Fruit fly (Drosophila melanogaster) whole organism, embryonic: ENCODE measurements around the gene Fgop2.
A peak's percentile ranks its signal among the peaks of the same experiment; 100 is the strongest.

Experiments
- Blimp-1 ChIP-seq: fragments of 200-800 bp; sonication (Bioruptor generic); optimal IDR thresholded peaks from 3 replicates; lab custom pipeline; 2018; ENCODE audit warnings: missing biosample characterization, missing genetic modification characterization, mild to moderate bottlenecking, moderate library complexity, missing genetic modification reagents
- CG11695 ChIP-seq: fragments of 200-800 bp; sonication (Bioruptor generic); IDR thresholded peaks from 3 replicates; pipeline ENCODE4 v1.3.6; 2022; ENCODE audit warnings: missing biosample characterization, missing genetic modification characterization
- CG11696 ChIP-seq: fragments of 200-800 bp; sonication (Bioruptor generic); IDR thresholded peaks from 2 replicates; pipeline ENCODE4 v1.3.6; 2022; ENCODE audit warnings: missing biosample characterization, missing genetic modification characterization
- CG12769 ChIP-seq: fragments of 200-800 bp; sonication (Bioruptor generic); optimal IDR thresholded peaks from 2 replicates; lab custom pipeline; 2019; ENCODE audit warnings: missing biosample characterization, mild to moderate bottlenecking, missing genetic modification characterization, moderate library complexity
- CG13894 ChIP-seq: fragments of 200-800 bp; sonication (Bioruptor generic); optimal IDR thresholded peaks from 3 replicates; lab custom pipeline; 2018; ENCODE audit warnings: missing biosample characterization, mild to moderate bottlenecking, missing genetic modification characterization, moderate library complexity
- CG2712 ChIP-seq: fragments of 200-800 bp; optimal IDR thresholded peaks from 3 replicates; lab custom pipeline; 2019; ENCODE audit warnings: missing biosample characterization, mild to moderate bottlenecking, missing genetic modification characterization, moderate library complexity
- CG2889 ChIP-seq: fragments of 200-800 bp; sonication (Bioruptor generic); IDR thresholded peaks from 3 replicates; pipeline ENCODE4 v1.3.6; 2022; ENCODE audit warnings: missing biosample characterization, missing genetic modification characterization
- CG30020 ChIP-seq: fragments of 200-800 bp; optimal IDR thresholded peaks from 2 replicates; lab custom pipeline; 2019; ENCODE audit warnings: missing biosample characterization, mild to moderate bottlenecking, missing genetic modification characterization, moderate library complexity
- CG31365 ChIP-seq: fragments of 200-800 bp; sonication (Bioruptor generic); optimal IDR thresholded peaks from 2 replicates; lab custom pipeline; 2018; ENCODE audit warnings: missing biosample characterization, mild to moderate bottlenecking, missing genetic modification characterization
- CG31388 ChIP-seq: fragments of 200-800 bp; sonication (Bioruptor generic); optimal IDR thresholded peaks from 2 replicates; lab custom pipeline; 2016; ENCODE audit warnings: missing biosample characterization, missing genetic modification characterization
- CG33557 ChIP-seq: fragments of 200-800 bp; sonication (Bioruptor generic); optimal IDR thresholded peaks from 2 replicates; lab custom pipeline; 2019; ENCODE audit warnings: missing biosample characterization, mild to moderate bottlenecking, missing genetic modification characterization, moderate library complexity
- CG34422 ChIP-seq: fragments of 200-800 bp; sonication (Bioruptor generic); IDR thresholded peaks from 3 replicates; pipeline ENCODE4 v1.3.6; 2022; ENCODE audit warnings: missing biosample characterization, missing genetic modification characterization
- CG6683 ChIP-seq: fragments of 200-800 bp; sonication (Bioruptor generic); optimal IDR thresholded peaks from 2 replicates; lab custom pipeline; 2017; ENCODE audit warnings: missing biosample characterization, mild to moderate bottlenecking, missing genetic modification characterization, missing genetic modification reagents
- CG7745 ChIP-seq: fragments of 200-800 bp; sonication (Bioruptor generic); optimal IDR thresholded peaks from 2 replicates; lab custom pipeline; 2018; ENCODE audit warnings: missing biosample characterization, mild to moderate bottlenecking, missing genetic modification characterization, moderate library complexity
- CG8388 ChIP-seq: fragments of 200-800 bp; sonication (Bioruptor generic); optimal IDR thresholded peaks from 2 replicates; lab custom pipeline; 2019; ENCODE audit warnings: missing biosample characterization, mild to moderate bottlenecking, missing genetic modification characterization, moderate library complexity
- Dbx ChIP-seq: fragments of 200-800 bp; sonication (Bioruptor generic); IDR thresholded peaks from 3 replicates; pipeline ENCODE4 v1.3.6; 2022; ENCODE audit warnings: missing biosample characterization, missing genetic modification characterization
- Dip2 ChIP-seq: fragments of 200-800 bp; sonication (Bioruptor generic); IDR thresholded peaks from 2 replicates; pipeline ENCODE4 v1.3.6; 2022; ENCODE audit warnings: missing biosample characterization, missing genetic modification characterization
- Dp ChIP-seq: fragments of 200-800 bp; sonication (Bioruptor generic); optimal IDR thresholded peaks from 2 replicates; lab custom pipeline; 2018; ENCODE audit warnings: missing biosample characterization, mild to moderate bottlenecking, missing genetic modification characterization, moderate library complexity
- E2f1 ChIP-seq: fragments of 200-800 bp; sonication (Bioruptor generic); IDR thresholded peaks from 2 replicates; pipeline ENCODE4 v1.3.6; 2022; ENCODE audit warnings: missing biosample characterization, missing genetic modification characterization
- GATAe ChIP-seq: fragments of 200-800 bp; sonication (Bioruptor generic); conservative IDR thresholded peaks from 2 replicates; pipeline ENCODE4 v1.3.6; 2022; ENCODE audit warnings: missing biosample characterization, missing genetic modification characterization
- Gug ChIP-seq: fragments of 200-800 bp; sonication (Bioruptor generic); IDR thresholded peaks from 4 replicates; pipeline ENCODE4 v1.3.6; 2022; ENCODE audit warnings: missing biosample characterization, missing genetic modification characterization
- Hand ChIP-seq: fragments of 200-800 bp; sonication (Bioruptor generic); optimal IDR thresholded peaks from 2 replicates; lab custom pipeline; 2017; ENCODE audit warnings: mild to moderate bottlenecking, missing biosample characterization, missing genetic modification reagents, missing genetic modification characterization
- Hmx ChIP-seq: fragments of 200-800 bp; sonication (Bioruptor generic); optimal IDR thresholded peaks from 2 replicates; lab custom pipeline; 2016; ENCODE audit warnings: missing biosample characterization, missing genetic modification characterization
- Hsf ChIP-seq: fragments of 200-800 bp; sonication (Bioruptor generic); optimal IDR thresholded peaks from 3 replicates; lab custom pipeline; 2016; ENCODE audit warnings: missing biosample characterization, missing genetic modification characterization
- MTF-1 ChIP-seq: fragments of 200-800 bp; sonication (Bioruptor generic); optimal IDR thresholded peaks from 2 replicates; lab custom pipeline; 2018; ENCODE audit warnings: missing biosample characterization, mild to moderate bottlenecking, missing genetic modification characterization, borderline replicate concordance
- NC2α ChIP-seq: fragments of 200-800 bp; sonication (Bioruptor generic); optimal IDR thresholded peaks from 2 replicates; lab custom pipeline; 2016; ENCODE audit warnings: missing biosample characterization, missing genetic modification characterization
- Sin3A ChIP-seq: fragments of >200 bp; optimal IDR thresholded peaks from 2 replicates; lab custom pipeline; 2018
- aop ChIP-seq: fragments of 200-800 bp; sonication (Bioruptor generic); IDR thresholded peaks from 2 replicates; pipeline ENCODE4 v1.3.6; 2022; ENCODE audit warnings: missing biosample characterization, missing genetic modification characterization
- cas ChIP-seq: fragments of 200-800 bp; sonication (Bioruptor generic); IDR thresholded peaks from 2 replicates; pipeline ENCODE4 v1.3.6; 2022; ENCODE audit warnings: missing biosample characterization, missing genetic modification characterization
- caup ChIP-seq: fragments of 200-800 bp; sonication (Bioruptor generic); optimal IDR thresholded peaks from 3 replicates; lab custom pipeline; 2017; ENCODE audit warnings: missing biosample characterization, mild to moderate bottlenecking, missing genetic modification characterization, moderate library complexity; ENCODE audit not compliant: severe bottlenecking
- dm ChIP-seq: fragments of 200-800 bp; sonication (Bioruptor generic); optimal IDR thresholded peaks from 3 replicates; lab custom pipeline; 2016; ENCODE audit warnings: missing biosample characterization, missing genetic modification characterization
- fd3F ChIP-seq: fragments of 200-800 bp; sonication (Bioruptor generic); optimal IDR thresholded peaks from 2 replicates; lab custom pipeline; 2018; ENCODE audit warnings: missing biosample characterization, mild to moderate bottlenecking, missing genetic modification characterization, moderate library complexity
- fu2 ChIP-seq: fragments of 200-800 bp; sonication (Bioruptor generic); optimal IDR thresholded peaks from 2 replicates; lab custom pipeline; 2016; ENCODE audit warnings: missing biosample characterization, missing genetic modification characterization
- gcm2 ChIP-seq: fragments of 200-800 bp; sonication (Bioruptor generic); optimal IDR thresholded peaks from 2 replicates; lab custom pipeline; 2016; ENCODE audit warnings: missing biosample characterization, missing genetic modification characterization
- grn ChIP-seq: fragments of 200-800 bp; sonication (Bioruptor generic); optimal IDR thresholded peaks from 3 replicates; lab custom pipeline; 2017; ENCODE audit warnings: missing biosample characterization, missing genetic modification characterization
- ind ChIP-seq: fragments of 200-800 bp; sonication (Bioruptor generic); optimal IDR thresholded peaks from 3 replicates; lab custom pipeline; 2016; ENCODE audit warnings: missing biosample characterization, missing genetic modification characterization
- jing ChIP-seq: fragments of 200-800 bp; sonication (Bioruptor generic); optimal IDR thresholded peaks from 2 replicates; lab custom pipeline; 2018; ENCODE audit warnings: missing biosample characterization, mild to moderate bottlenecking, missing genetic modification characterization
- nau ChIP-seq: fragments of 200-800 bp; sonication (Bioruptor generic); optimal IDR thresholded peaks from 3 replicates; lab custom pipeline; 2017; ENCODE audit warnings: missing biosample characterization, mild to moderate bottlenecking, missing genetic modification characterization, missing genetic modification reagents
- nerfin-2 ChIP-seq: fragments of 200-800 bp; sonication (Bioruptor generic); IDR thresholded peaks from 2 replicates; pipeline ENCODE4 v1.3.6; 2022; ENCODE audit warnings: missing biosample characterization, missing genetic modification characterization; ENCODE audit not compliant: partially characterized antibody
- odd ChIP-seq: fragments of 200-800 bp; sonication (Bioruptor generic); optimal IDR thresholded peaks from 2 replicates; lab custom pipeline; 2017; ENCODE audit warnings: missing biosample characterization, mild to moderate bottlenecking, missing genetic modification characterization
- org-1 ChIP-seq: fragments of 200-800 bp; sonication (Bioruptor generic); optimal IDR thresholded peaks from 2 replicates; lab custom pipeline; 2017; ENCODE audit warnings: missing biosample characterization, missing genetic modification characterization
- psq ChIP-seq: fragments of 200-800 bp; sonication (Bioruptor generic); optimal IDR thresholded peaks from 2 replicates; lab custom pipeline; 2017; ENCODE audit warnings: missing biosample characterization, missing genetic modification characterization
- repo ChIP-seq: fragments of 200-800 bp; sonication (Bioruptor generic); optimal IDR thresholded peaks from 2 replicates; lab custom pipeline; 2016; ENCODE audit warnings: missing biosample characterization, missing genetic modification characterization
- rib ChIP-seq: fragments of 200-800 bp; sonication (Bioruptor generic); IDR thresholded peaks from 2 replicates; pipeline ENCODE4 v1.3.6; 2022; ENCODE audit warnings: missing biosample characterization, missing genetic modification characterization
- tap ChIP-seq: fragments of 200-800 bp; optimal IDR thresholded peaks from 3 replicates; lab custom pipeline; 2019; ENCODE audit warnings: missing biosample characterization, mild to moderate bottlenecking, missing genetic modification characterization, moderate library complexity
- tio ChIP-seq: fragments of 200-800 bp; sonication (Bioruptor generic); optimal IDR thresholded peaks from 2 replicates; lab custom pipeline; 2017; ENCODE audit warnings: missing biosample characterization, missing genetic modification characterization, inconsistent platforms
- tna ChIP-seq: fragments of 200-800 bp; sonication (Bioruptor generic); IDR thresholded peaks from 2 replicates; pipeline ENCODE4 v1.3.6; 2022; ENCODE audit warnings: missing biosample characterization, missing genetic modification characterization; ENCODE audit not compliant: partially characterized antibody
- trem ChIP-seq: fragments of 200-800 bp; optimal IDR thresholded peaks from 3 replicates; lab custom pipeline; 2019; ENCODE audit warnings: missing biosample characterization, mild to moderate bottlenecking, missing genetic modification characterization, moderate library complexity
- trh ChIP-seq: fragments of 200-800 bp; sonication (Bioruptor generic); optimal IDR thresholded peaks from 2 replicates; lab custom pipeline; 2016; ENCODE audit warnings: missing biosample characterization, missing genetic modification characterization
- twi ChIP-seq: fragments of 200-800 bp; optimal IDR thresholded peaks from 2 replicates; lab custom pipeline; 2019; ENCODE audit warnings: missing biosample characterization, mild to moderate bottlenecking, missing genetic modification characterization, moderate library complexity

Gene Fgop2

dm6 chr2L:6922091-6922753 lies 22.9 kb downstream of the Fgop2 start (continued):
- TF ChIP-seq E2f1 (GFP tag; lab: Robert Waterston, UW) (peak; percentile 53; the same call in 1 of the 2 replicates), nerfin-2 (GFP tag; lab: Robert Waterston, UW) (no peak), CG31388 (GFP tag; lab: Kevin White, UChicago) (no peak), CG13894 (tag; lab: Kevin White, UChicago) (no peak), Hmx (no peak), tap (tag; lab: Kevin White, UChicago) (no peak), CG6683 (no peak), aop (GFP tag; lab: Robert Waterston, UW) (no peak), CG2712 (tag; lab: Kevin White, UChicago) (peak; percentile 78), MTF-1 (GFP tag; lab: Kevin White, UChicago) (no peak), odd (GFP tag; lab: Kevin White, UChicago) (peak; percentile 13), dm (peak; percentile 23), Hand (no peak), jing (no peak), NC2α (GFP tag; lab: Kevin White, UChicago) (peak; percentile 7), repo (GFP tag; lab: Kevin White, UChicago) (peak; percentile 43), Hsf (peak; percentile 73), Dbx (GFP tag; lab: Robert Waterston, UW) (peak; percentile 74; the same call in 2 of the 3 replicates), psq (GFP tag; lab: Kevin White, UChicago) (peak; percentile 18), CG8388 (GFP tag; lab: Kevin White, UChicago) (peak; percentile 74), CG11695 (GFP tag; lab: Robert Waterston, UW) (peak; percentile 76), caup (GFP tag; lab: Kevin White, UChicago) (peak; percentile 60), twi (tag; lab: Kevin White, UChicago) (no peak), CG12769 (tag; lab: Kevin White, UChicago) (peak; percentile 61), CG2889 (GFP tag; lab: Robert Waterston, UW) (no peak), CG31365 (tag; lab: Kevin White, UChicago) (peak; percentile 54), fd3F (GFP tag; lab: Kevin White, UChicago) (peak; percentile 34), Dip2 (no peak), trem (tag; lab: Kevin White, UChicago) (peak; percentile 37), Gug (peak; percentile 58; the same call in 2 of the 4 replicates), Dp (GFP tag; lab: Kevin White, UChicago) (no peak), org-1 (GFP tag; lab: Kevin White, UChicago) (peak; percentile 48), Sin3A (no peak), CG34422 (GFP tag; lab: Robert Waterston, UW) (peak; percentile 74), trh (GFP tag; lab: Kevin White, UChicago) (peak; percentile 27), CG33557 (GFP tag; lab: Kevin White, UChicago) (no peak), ind (GFP tag; lab: Kevin White, UChicago) (peak; percentile 74), grn (GFP tag; lab: Kevin White, UChicago) (no peak), CG7745 (tag; lab: Kevin White, UChicago) (no peak), CG30020 (tag; lab: Kevin White, UChicago) (no peak), CG11696 (GFP tag; lab: Robert Waterston, UW) (peak; percentile 59; the same call in 1 of the 2 replicates), GATAe (no peak), fu2 (GFP tag; lab: Kevin White, UChicago) (peak; percentile 54), tna (GFP tag; lab: Robert Waterston, UW) (no peak), cas (GFP tag; lab: Robert Waterston, UW) (no peak), nau (peak; percentile 20), gcm2 (GFP tag; lab: Kevin White, UChicago) (peak; percentile 8), rib (peak; percentile 46; the same call in 1 of the 2 replicates), Blimp-1 (GFP tag; lab: Kevin White, UChicago) (no peak), tio (GFP tag; lab: Kevin White, UChicago) (no peak)
